Worm (Caenorhabditis elegans) whole organism, L1 larva: ENCODE results near the gene F58H7.5.

Experiments used
- F16B12.6 ChIP-seq: fragments of 150-350 bp; optimal IDR thresholded peaks from 2 replicates; lab custom pipeline; 2014; ENCODE audit warnings: missing biosample characterization, missing genetic modification characterization
- egl-27 ChIP-seq, 2 experiments: fragments of 150-350 bp in 1 of 2; sonication (generic microtip); optimal IDR thresholded peaks; 3 replicates each; lab custom pipeline; 2017 to 2018; ENCODE audit warnings: missing biosample characterization in 2 of 2, missing genetic modification characterization in 2 of 2, missing genetic modification reagents in 2 of 2
- fkh-10 ChIP-seq: sonication (generic microtip); optimal IDR thresholded peaks from 2 replicates; lab custom pipeline; 2017; ENCODE audit warnings: missing biosample characterization, missing genetic modification reagents, missing genetic modification characterization
- hlh-17 ChIP-seq: fragments of 200-800 bp; sonication (Bioruptor generic); optimal IDR thresholded peaks from 2 replicates; lab custom pipeline; 2018; ENCODE audit warnings: missing genetic modification characterization, mild to moderate bottlenecking, missing compliant biosample characterization, moderate library complexity, borderline replicate concordance
- lin-15B ChIP-seq: fragments of 150-350 bp; sonication (generic microtip); optimal IDR thresholded peaks from 3 replicates; lab custom pipeline; 2014; ENCODE audit warnings: missing biosample characterization, missing genetic modification characterization
- lsy-2 ChIP-seq, 2 experiments: fragments of 150-350 bp; optimal IDR thresholded peaks; 2 replicates each; lab custom pipeline; 2014; ENCODE audit warnings: missing biosample characterization in 2 of 2, missing genetic modification characterization in 2 of 2
- nhr-19 ChIP-seq: fragments of 200-800 bp; sonication (Bioruptor generic); conservative IDR thresholded peaks from 2 replicates; pipeline ENCODE4 v1.3.6; 2022; ENCODE audit warnings: missing genetic modification characterization, missing compliant biosample characterization
- nhr-20 ChIP-seq: sonication (generic microtip); optimal IDR thresholded peaks from 2 replicates; lab custom pipeline; 2016; ENCODE audit warnings: mild to moderate bottlenecking, missing genetic modification characterization, missing compliant biosample characterization
- nhr-237 ChIP-seq: fragments of 150-350 bp; optimal IDR thresholded peaks from 2 replicates; lab custom pipeline; 2014; ENCODE audit warnings: missing biosample characterization, missing genetic modification characterization
- nhr-28 ChIP-seq: fragments of 150-350 bp; optimal IDR thresholded peaks from 2 replicates; lab custom pipeline; 2014; ENCODE audit warnings: missing biosample characterization, missing genetic modification characterization
- pag-3 ChIP-seq: sonication (generic microtip); optimal IDR thresholded peaks from 2 replicates; lab custom pipeline; 2017; ENCODE audit warnings: missing genetic modification characterization, mild to moderate bottlenecking, missing compliant biosample characterization, antibody characterized with exemption, borderline replicate concordance; ENCODE audit not compliant: insufficient read depth
- pqm-1 ChIP-seq: sonication (generic microtip); optimal IDR thresholded peaks from 3 replicates; lab custom pipeline; 2017; ENCODE audit warnings: missing biosample characterization, missing genetic modification characterization
- unc-30 ChIP-seq: sonication (generic microtip); optimal IDR thresholded peaks from 2 replicates; lab custom pipeline; 2017; ENCODE audit warnings: missing biosample characterization, missing genetic modification characterization

ce11 chrIV:959221-959620 is 39.4 kb downstream of the F58H7.5 start, which contains the start of gene plx-1:
- TF ChIP-seq unc-30 (no peak), egl-27 (tag; optimal IDR thresholded peaks at IDR 0.05; lab: Kevin White, UChicago) (no peak), nhr-19 (GFP tag; lab: Robert Waterston, UW) (no peak), pqm-1 (no peak), nhr-20 (no peak), pag-3 (tag; lab: Kevin White, UChicago) (no peak), lin-15B (no peak), fkh-10 (GFP tag; lab: Kevin White, UChicago) (no peak), F16B12.6 (tag; lab: Kevin White, UChicago) (no peak), nhr-237 (tag; lab: Kevin White, UChicago) (no peak), nhr-28 (tag; lab: Kevin White, UChicago) (no peak), hlh-17 (GFP tag; lab: Kevin White, UChicago) (no peak), lsy-2 (tag; optimal IDR thresholded peaks at IDR 0.05; lab: Kevin White, UChicago) (no peak)
